Worm (Caenorhabditis elegans) whole organism, L2 larva: Measurements from ENCODE around the gene C07A9.13.
A peak's percentile ranks its signal among the peaks of the same experiment; 100 is the strongest.

Experiments used
- C34F6.9 ChIP-seq: fragments of 150-350 bp; optimal IDR thresholded peaks from 2 replicates; lab custom pipeline; 2014; ENCODE audit warnings: missing biosample characterization, missing genetic modification characterization
- F13H6.1 ChIP-seq: sonication (generic microtip); optimal IDR thresholded peaks from 2 replicates; lab custom pipeline; 2016; ENCODE audit warnings: missing genetic modification characterization, missing compliant biosample characterization
- Y55F3AM.14 ChIP-seq: fragments of 200-800 bp; sonication (Bioruptor generic); optimal IDR thresholded peaks from 2 replicates; lab custom pipeline; 2018; ENCODE audit warnings: mild to moderate bottlenecking, missing genetic modification characterization, missing compliant biosample characterization
- aly-2 ChIP-seq: fragments of 150-350 bp; optimal IDR thresholded peaks from 2 replicates; lab custom pipeline; 2014; ENCODE audit warnings: missing biosample characterization, missing genetic modification characterization
- ama-1 ChIP-seq: fragments of 150-350 bp; optimal IDR thresholded peaks from 2 replicates; lab custom pipeline; 2018; ENCODE audit warnings: inconsistent platforms
- ceh-16 ChIP-seq: fragments of 150-350 bp; optimal IDR thresholded peaks from 2 replicates; lab custom pipeline; 2014; ENCODE audit warnings: missing biosample characterization, missing genetic modification characterization
- crh-2 ChIP-seq: sonication (generic microtip); optimal IDR thresholded peaks from 2 replicates; lab custom pipeline; 2017; ENCODE audit warnings: missing biosample characterization, missing genetic modification characterization
- egl-27 ChIP-seq: sonication (generic microtip); optimal IDR thresholded peaks from 3 replicates; lab custom pipeline; 2017; ENCODE audit warnings: missing biosample characterization, missing genetic modification reagents, missing genetic modification characterization
- elt-3 ChIP-seq: sonication (generic microtip); optimal IDR thresholded peaks from 2 replicates; lab custom pipeline; 2017; ENCODE audit warnings: missing biosample characterization, missing genetic modification characterization
- fos-1 ChIP-seq: fragments of 150-350 bp; optimal IDR thresholded peaks from 2 replicates; lab custom pipeline; 2014; ENCODE audit warnings: missing biosample characterization, missing genetic modification characterization
- gmeb-1 ChIP-seq: fragments of 150-350 bp; optimal IDR thresholded peaks from 2 replicates; lab custom pipeline; 2014; ENCODE audit warnings: missing biosample characterization, missing genetic modification characterization
- lin-11 ChIP-seq: fragments of 150-350 bp; sonication (generic microtip); optimal IDR thresholded peaks from 2 replicates; lab custom pipeline; 2014; ENCODE audit warnings: missing biosample characterization, missing genetic modification characterization, inconsistent platforms, mixed read lengths
- lin-13 ChIP-seq: fragments of 150-350 bp; optimal IDR thresholded peaks from 2 replicates; lab custom pipeline; 2014; ENCODE audit warnings: missing biosample characterization, missing genetic modification reagents, missing genetic modification characterization
- lsy-2 ChIP-seq, 2 experiments: fragments of 150-350 bp in 1 of 2; sonication (generic microtip) in 1 of 2; optimal IDR thresholded peaks; 2 replicates each; lab custom pipeline; 2014 to 2017; ENCODE audit warnings: missing biosample characterization in 2 of 2, missing genetic modification characterization in 2 of 2
- mbf-1 ChIP-seq: sonication (generic microtip); optimal IDR thresholded peaks from 2 replicates; lab custom pipeline; 2017; ENCODE audit warnings: missing biosample characterization, missing genetic modification characterization
- mdl-1 ChIP-seq, 2 experiments: fragments of 150-350 bp in 1 of 2; sonication (generic microtip) in 1 of 2; optimal IDR thresholded peaks; 2 replicates each; lab custom pipeline; 2017; ENCODE audit warnings: missing biosample characterization in 2 of 2, missing genetic modification characterization in 2 of 2
- nhr-10 ChIP-seq: sonication (generic microtip); optimal IDR thresholded peaks from 2 replicates; lab custom pipeline; 2017; ENCODE audit warnings: missing biosample characterization, missing genetic modification characterization
- nhr-11 ChIP-seq: fragments of 150-350 bp; optimal IDR thresholded peaks from 2 replicates; lab custom pipeline; 2014; ENCODE audit warnings: missing biosample characterization, missing genetic modification characterization
- nhr-129 ChIP-seq: fragments of 150-350 bp; optimal IDR thresholded peaks from 2 replicates; lab custom pipeline; 2014; ENCODE audit warnings: missing biosample characterization, missing genetic modification characterization
- nhr-21 ChIP-seq: fragments of 150-350 bp; optimal IDR thresholded peaks from 2 replicates; lab custom pipeline; 2014; ENCODE audit warnings: missing biosample characterization, missing genetic modification characterization
- nhr-237 ChIP-seq: fragments of 150-350 bp; optimal IDR thresholded peaks from 2 replicates; lab custom pipeline; 2014; ENCODE audit warnings: missing biosample characterization, missing genetic modification characterization
- nhr-25 ChIP-seq: fragments of 150-350 bp; sonication (generic microtip); optimal IDR thresholded peaks from 3 replicates; lab custom pipeline; 2014; ENCODE audit warnings: missing biosample characterization, missing genetic modification characterization
- nhr-6 ChIP-seq: fragments of 150-350 bp; optimal IDR thresholded peaks from 2 replicates; lab custom pipeline; 2014; ENCODE audit warnings: missing biosample characterization, missing genetic modification characterization
- nhr-77 ChIP-seq: fragments of 150-350 bp; optimal IDR thresholded peaks from 2 replicates; lab custom pipeline; 2014; ENCODE audit warnings: missing biosample characterization, missing genetic modification characterization
- sma-3 ChIP-seq: sonication (generic microtip); optimal IDR thresholded peaks from 2 replicates; lab custom pipeline; 2016; ENCODE audit warnings: missing genetic modification reagents, missing genetic modification characterization, missing compliant biosample characterization
- sma-9 ChIP-seq, 2 experiments: fragments of 150-350 bp in 1 of 2; sonication (generic microtip) in 1 of 2; optimal IDR thresholded peaks; 2 replicates each; lab custom pipeline; 2014 to 2016; ENCODE audit warnings: missing genetic modification characterization in 2 of 2, mild to moderate bottlenecking in 1 of 2, missing biosample characterization in 1 of 2, missing compliant biosample characterization in 1 of 2, missing genetic modification reagents in 1 of 2, moderate library complexity in 1 of 2
- snpc-4 ChIP-seq: fragments of 150-350 bp; optimal IDR thresholded peaks from 2 replicates; lab custom pipeline; 2014; ENCODE audit warnings: missing biosample characterization, missing genetic modification characterization
- unc-55 ChIP-seq: fragments of 150-350 bp; sonication (generic microtip); optimal IDR thresholded peaks from 3 replicates; lab custom pipeline; 2014; ENCODE audit warnings: missing biosample characterization, missing genetic modification reagents, missing genetic modification characterization
- unc-62 ChIP-seq: fragments of 150-350 bp; optimal IDR thresholded peaks from 2 replicates; lab custom pipeline; 2014; ENCODE audit warnings: missing biosample characterization, missing genetic modification reagents, missing genetic modification characterization
- zag-1 ChIP-seq: fragments of 150-350 bp; optimal IDR thresholded peaks from 2 replicates; lab custom pipeline; 2014; ENCODE audit warnings: missing biosample characterization, missing genetic modification characterization
- ztf-1 ChIP-seq: fragments of 200-800 bp; sonication (Bioruptor generic); conservative IDR thresholded peaks from 2 replicates; pipeline ENCODE4 v1.3.6; 2022; ENCODE audit warnings: missing genetic modification characterization, missing compliant biosample characterization
- ztf-11 ChIP-seq: sonication (generic microtip); optimal IDR thresholded peaks from 2 replicates; lab custom pipeline; 2017; ENCODE audit warnings: missing biosample characterization, missing genetic modification characterization
- ztf-4 ChIP-seq: fragments of 150-350 bp; optimal IDR thresholded peaks from 2 replicates; lab custom pipeline; 2014; ENCODE audit warnings: missing biosample characterization, missing genetic modification characterization

C07A9.13 gene

ce11 chrIII:9717243-9717642 lies 36.1 kb upstream of the C07A9.13 start:
- peak; percentile 41 for TF ChIP-seq ceh-16 (tag; lab: Kevin White, UChicago)
- TF ChIP-seq C34F6.9: no peak
- peak; percentile 58 for TF ChIP-seq crh-2 (tag; lab: Kevin White, UChicago)
- TF ChIP-seq sma-9 (GFP tag; optimal IDR thresholded peaks at IDR 0.05; lab: Kevin White, UChicago): peak; percentile 90
- no peak for TF ChIP-seq sma-9 (tag; optimal IDR thresholded peaks at IDR 0.05; lab: Kevin White, UChicago)
- peak in 1 of 2 experiments; percentile 42 for TF ChIP-seq mdl-1 (tag; optimal IDR thresholded peaks at IDR 0.05; lab: Kevin White, UChicago)
- peak; percentile 10 for TF ChIP-seq nhr-129 (tag; lab: Kevin White, UChicago)
- peak; percentile 22 for TF ChIP-seq egl-27 (tag; lab: Kevin White, UChicago)
- peak; percentile 98 for TF ChIP-seq ama-1 (lab: Kevin White, UChicago)
- TF ChIP-seq snpc-4 (tag; lab: Kevin White, UChicago): peak; percentile 98
- TF ChIP-seq unc-55 (GFP tag; lab: Kevin White, UChicago): no peak
- peak; percentile 85 for TF ChIP-seq sma-3 (GFP tag; lab: Kevin White, UChicago)
- no peak for TF ChIP-seq ztf-4 (tag; lab: Kevin White, UChicago)
- TF ChIP-seq nhr-237 (tag; lab: Kevin White, UChicago): no peak
- peak; percentile 16 to 68 for TF ChIP-seq lsy-2 (tag; optimal IDR thresholded peaks at IDR 0.05; lab: Kevin White, UChicago)
- TF ChIP-seq Y55F3AM.14 (GFP tag; lab: Kevin White, UChicago): peak; percentile 27
- peak; percentile 66 for TF ChIP-seq F13H6.1 (tag; lab: Kevin White, UChicago)
- peak; percentile 53 for TF ChIP-seq nhr-25 (tag; lab: Kevin White, UChicago)
- no peak for TF ChIP-seq ztf-11 (tag; lab: Kevin White, UChicago)
- peak; percentile 58 for TF ChIP-seq fos-1 (tag; lab: Kevin White, UChicago)
- peak; percentile 64 for TF ChIP-seq nhr-21
- TF ChIP-seq gmeb-1 (tag; lab: Kevin White, UChicago): peak; percentile 79
- TF ChIP-seq nhr-77 (tag; lab: Kevin White, UChicago): peak; percentile 30
- TF ChIP-seq lin-11 (tag; lab: Kevin White, UChicago): peak; percentile 8
- no peak for TF ChIP-seq nhr-10 (tag; lab: Kevin White, UChicago)

- TF ChIP-seq crh-2 (tag; lab: Kevin White, UChicago): peak; percentile 4
- TF ChIP-seq mbf-1: no peak
- no peak for TF ChIP-seq sma-3 (GFP tag; lab: Kevin White, UChicago)
- TF ChIP-seq fos-1 (tag; lab: Kevin White, UChicago): peak; percentile 36
- peak; percentile 47 for TF ChIP-seq sma-9 (GFP tag; optimal IDR thresholded peaks at IDR 0.05; lab: Kevin White, UChicago)
- no peak for TF ChIP-seq sma-9 (tag; optimal IDR thresholded peaks at IDR 0.05; lab: Kevin White, UChicago)
- TF ChIP-seq zag-1 (tag; lab: Kevin White, UChicago): no peak
- TF ChIP-seq, all 48 proteins: peak for 3
Measured at ce11 chrIII:9714731-9715130, 33.6 kb upstream of the C07A9.13 start.

DNA sequence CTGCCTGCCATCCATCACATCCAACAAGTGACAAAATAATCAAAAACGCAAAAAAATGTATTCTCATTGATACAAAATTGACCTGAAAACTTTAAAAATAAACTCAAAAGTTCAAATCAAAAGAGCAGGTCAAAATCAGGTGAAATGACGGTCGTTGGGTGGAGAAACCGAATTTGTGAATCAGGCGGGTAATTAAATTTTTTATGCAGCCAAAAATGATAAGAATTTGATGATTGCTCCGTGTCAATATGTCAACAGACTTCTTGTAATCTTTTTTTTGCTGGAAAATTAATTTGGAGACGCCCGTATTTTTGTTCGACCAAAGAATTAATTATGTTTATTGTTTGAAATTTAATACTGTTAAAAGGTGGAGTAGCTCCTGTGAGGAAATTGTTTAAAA lies 32.8 kb upstream of the C07A9.13 start, which contains the start of gene ncx-6:
TSS of gene ncx-6 (minus strand) at position 88 of the 400 bp plus-strand sequence.
- TF ChIP-seq lin-13 (GFP tag; lab: Kevin White, UChicago): no peak
- TF ChIP-seq fos-1 (tag; lab: Kevin White, UChicago): peak; percentile 12

ce11 chrIII:9713182-9713581 lies 32.1 kb upstream of the C07A9.13 start:
- TF ChIP-seq aly-2 (tag; lab: Kevin White, UChicago): no peak
- no peak for TF ChIP-seq elt-3 (tag; lab: Kevin White, UChicago)
- TF ChIP-seq snpc-4 (tag; lab: Kevin White, UChicago): no peak
- no peak for TF ChIP-seq nhr-11 (tag; lab: Kevin White, UChicago)
- no peak for TF ChIP-seq lin-11 (tag; lab: Kevin White, UChicago)
- TF ChIP-seq ztf-1 (GFP tag; lab: Robert Waterston, UW): no peak
- TF ChIP-seq unc-55 (GFP tag; lab: Kevin White, UChicago): no peak
- no peak for TF ChIP-seq nhr-77 (tag; lab: Kevin White, UChicago)
- no peak for TF ChIP-seq unc-62
- TF ChIP-seq mdl-1 (tag; optimal IDR thresholded peaks at IDR 0.05; lab: Kevin White, UChicago): no peak

DNA sequence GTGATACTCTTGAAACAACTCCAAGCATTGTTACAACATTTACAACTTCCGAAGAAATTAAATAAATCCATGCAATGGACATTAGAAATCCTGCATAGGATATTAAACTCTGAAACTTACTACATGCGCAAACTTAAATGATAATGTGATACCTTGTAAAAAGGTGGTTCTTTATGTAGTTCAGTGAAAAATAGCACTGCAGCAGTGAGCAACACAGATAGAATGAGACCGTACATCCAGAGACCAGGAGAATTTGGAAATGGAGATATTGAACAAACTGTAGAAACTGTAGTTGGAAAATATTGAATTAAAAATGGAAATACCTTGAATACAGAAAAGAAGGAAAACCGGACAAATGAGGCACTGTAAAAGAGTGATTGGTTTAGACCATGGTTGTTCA lies 30.1 kb upstream of the C07A9.13 start:
- no peak for TF ChIP-seq nhr-6
- no peak for TF ChIP-seq nhr-25 (tag; lab: Kevin White, UChicago)
- TF ChIP-seq egl-27 (tag; lab: Kevin White, UChicago): no peak
